Worm (Caenorhabditis elegans): Measurements from ENCODE around the gene apm-3.

Gene apm-3

DNA sequence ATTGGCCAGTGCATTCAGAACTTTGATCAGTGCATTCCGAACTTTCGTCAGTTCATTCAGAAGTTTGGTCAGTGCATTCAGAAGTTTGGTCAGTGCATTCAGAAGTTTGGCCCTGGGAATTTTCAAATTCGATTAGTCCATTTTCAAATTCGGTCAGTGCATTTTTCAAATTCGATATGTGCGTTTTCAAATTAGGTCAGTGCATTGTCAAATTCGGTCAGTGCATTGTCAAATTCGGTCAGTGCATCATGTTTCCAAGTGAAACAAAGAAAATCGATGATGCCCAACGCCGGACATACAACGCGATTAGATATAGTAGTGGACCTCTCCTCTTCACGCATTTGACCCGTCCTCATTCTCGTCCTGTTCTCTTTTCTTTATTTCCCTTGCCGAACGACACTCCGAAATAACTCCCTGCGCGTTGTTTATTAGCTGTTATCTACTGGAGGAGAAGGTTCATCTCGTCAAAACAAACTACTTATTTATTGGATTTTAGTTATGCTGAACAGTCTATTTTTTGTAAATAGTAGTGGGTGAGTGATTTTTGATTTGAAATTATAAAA is at the start of gene apm-3:
Gene apm-3 (plus strand): TSS at position 477 of the 563 bp plus-strand sequence.
- TF ChIP-seq mep-1 (tag; optimal IDR thresholded peaks at IDR 0.05) = peak; percentile 51
- TF ChIP-seq blmp-1 (tag; optimal IDR thresholded peaks at IDR 0.05) = no peak
- TF ChIP-seq elt-3 (tag; optimal IDR thresholded peaks at IDR 0.05) = no peak
- peak; percentile 5 for TF ChIP-seq nhr-2 (tag; optimal IDR thresholded peaks at IDR 0.05)
- TF ChIP-seq sptf-1 (tag; optimal IDR thresholded peaks at IDR 0.05) = no peak
- TF ChIP-seq nhr-237 (tag; optimal IDR thresholded peaks at IDR 0.05) = no peak
- TF ChIP-seq unc-120 (tag; optimal IDR thresholded peaks at IDR 0.05; ENCODE audit: poor library complexity, severe bottlenecking) = no peak
- TF ChIP-seq ceh-39 (tag; optimal IDR thresholded peaks at IDR 0.05) = no peak
- TF ChIP-seq pha-4 (tag; optimal IDR thresholded peaks at IDR 0.05) = no peak
- no peak for TF ChIP-seq hlh-1 (tag; optimal IDR thresholded peaks at IDR 0.05)
- no peak for TF ChIP-seq zip-8 (tag; optimal IDR thresholded peaks at IDR 0.05)
- no peak for TF ChIP-seq unc-39 (tag; optimal IDR thresholded peaks at IDR 0.05)
- no peak for TF ChIP-seq cnd-1 (tag; optimal IDR thresholded peaks at IDR 0.05)
- peak; percentile 3 for TF ChIP-seq unc-62 (GFP tag; optimal IDR thresholded peaks at IDR 0.05)
- no peak for TF ChIP-seq lin-32 (GFP tag; optimal IDR thresholded peaks at IDR 0.05)
- no peak for TF ChIP-seq nhr-12 (tag; optimal IDR thresholded peaks at IDR 0.05)
- TF ChIP-seq bed-3 (GFP tag; optimal IDR thresholded peaks at IDR 0.05) = no peak
- no peak for TF ChIP-seq snpc-4 (tag; optimal IDR thresholded peaks at IDR 0.05)
- no peak for TF ChIP-seq ceh-43 (GFP tag; optimal IDR thresholded peaks at IDR 0.05)
- no peak for TF ChIP-seq nhr-28 (tag; optimal IDR thresholded peaks at IDR 0.05)
- TF ChIP-seq lin-13 (tag; optimal IDR thresholded peaks at IDR 0.05) = peak; percentile 12
- no peak for TF ChIP-seq sem-2 (GFP tag; optimal IDR thresholded peaks at IDR 0.05)
- TF ChIP-seq ceh-83 (GFP tag; optimal IDR thresholded peaks at IDR 0.05) = no peak
- no peak for TF ChIP-seq elt-1 (tag; optimal IDR thresholded peaks at IDR 0.05; ENCODE audit: borderline replicate concordance, insufficient read depth)
- no peak for TF ChIP-seq tbx-8 (GFP tag; optimal IDR thresholded peaks at IDR 0.05)
- TF ChIP-seq lsy-2 (tag; optimal IDR thresholded peaks at IDR 0.05) = peak; percentile 6
- peak; percentile 82 for TF ChIP-seq ces-1 (GFP tag; optimal IDR thresholded peaks at IDR 0.05)
- no peak for TF ChIP-seq flh-1 (GFP tag; optimal IDR thresholded peaks at IDR 0.05)
- TF ChIP-seq drap-1 (GFP tag; optimal IDR thresholded peaks at IDR 0.05) = no peak
- TF ChIP-seq mab-5 (tag; optimal IDR thresholded peaks at IDR 0.05) = no peak

DNA sequence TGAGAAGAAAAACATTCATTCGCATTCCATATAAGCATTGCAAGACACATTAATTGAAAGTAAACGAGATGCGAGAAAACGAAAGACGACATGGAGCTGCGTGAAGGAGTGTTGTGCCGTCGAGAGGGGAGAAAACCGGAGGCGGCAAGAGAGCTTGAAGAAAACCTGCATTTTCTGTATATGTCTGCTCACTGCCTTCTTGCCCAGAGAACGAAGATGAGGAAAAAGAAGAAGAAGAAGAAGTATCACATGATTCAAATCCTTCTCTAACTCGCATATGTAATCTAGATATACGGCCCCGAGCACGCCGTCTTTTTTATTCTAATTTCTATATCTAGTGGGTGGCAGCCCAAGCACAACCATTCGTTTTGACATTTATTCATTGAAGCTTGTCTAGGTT is 44.4 kb upstream of the apm-3 start:
- TF ChIP-seq snpc-4 (tag; optimal IDR thresholded peaks at IDR 0.05) = no peak
- TF ChIP-seq hlh-1 (tag; optimal IDR thresholded peaks at IDR 0.05) = no peak
- no peak for TF ChIP-seq nhr-2 (tag; optimal IDR thresholded peaks at IDR 0.05)
- TF ChIP-seq tbx-8 (GFP tag; optimal IDR thresholded peaks at IDR 0.05) = no peak
- no peak for TF ChIP-seq nhr-12 (tag; optimal IDR thresholded peaks at IDR 0.05)
- no peak for TF ChIP-seq lsy-2 (tag; optimal IDR thresholded peaks at IDR 0.05)
- TF ChIP-seq zip-8 (tag; optimal IDR thresholded peaks at IDR 0.05) = no peak
- TF ChIP-seq cnd-1 (tag; optimal IDR thresholded peaks at IDR 0.05) = no peak
- TF ChIP-seq pha-4 (tag; optimal IDR thresholded peaks at IDR 0.05) = no peak
- TF ChIP-seq elt-3 (tag; optimal IDR thresholded peaks at IDR 0.05) = no peak
- TF ChIP-seq nhr-76 (tag; optimal IDR thresholded peaks at IDR 0.05) = no peak
- no peak for TF ChIP-seq unc-62 (GFP tag; optimal IDR thresholded peaks at IDR 0.05)
- no peak for TF ChIP-seq ztf-11 (tag; optimal IDR thresholded peaks at IDR 0.05)
- no peak for TF ChIP-seq elt-1 (tag; optimal IDR thresholded peaks at IDR 0.05; ENCODE audit: borderline replicate concordance, insufficient read depth)
- no peak for TF ChIP-seq unc-39 (tag; optimal IDR thresholded peaks at IDR 0.05)
- TF ChIP-seq lin-32 (GFP tag; optimal IDR thresholded peaks at IDR 0.05) = no peak
- no peak for TF ChIP-seq ceh-39 (tag; optimal IDR thresholded peaks at IDR 0.05)

ce11 chrX:912564-912963 is 42.2 kb upstream of the apm-3 start:
- TF ChIP-seq ztf-11 (tag; optimal IDR thresholded peaks at IDR 0.05) (no peak), flh-1 (GFP tag; optimal IDR thresholded peaks at IDR 0.05) (no peak), ceh-39 (tag; optimal IDR thresholded peaks at IDR 0.05) (no peak)

DNA sequence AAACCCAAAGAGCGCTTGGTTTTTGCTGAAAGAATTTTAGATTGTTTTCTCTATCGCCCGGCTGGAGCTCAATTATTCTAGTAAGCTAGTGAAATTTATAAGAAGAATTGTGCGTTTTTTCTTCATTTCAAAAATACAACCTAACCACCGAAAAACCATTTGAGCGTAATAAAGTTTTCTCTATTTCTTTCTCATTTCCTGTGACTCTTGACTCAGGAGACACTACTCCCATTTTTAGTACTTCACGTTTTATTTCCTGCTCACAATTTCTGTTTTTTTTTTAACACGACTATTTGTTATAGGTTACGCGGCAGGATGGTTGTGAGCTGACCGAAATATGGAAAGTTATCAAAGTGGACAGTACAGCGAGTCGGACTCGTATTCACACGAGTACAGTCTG is 41.8 kb upstream of the apm-3 start, which contains the start of gene F35H12.6:
Gene F35H12.6 (plus strand): TSS at position 301 of the 400 bp plus-strand sequence.
- no peak for TF ChIP-seq pha-4 (tag; optimal IDR thresholded peaks at IDR 0.05)
- TF ChIP-seq mep-1 (tag; optimal IDR thresholded peaks at IDR 0.05) = no peak
- TF ChIP-seq unc-120 (tag; optimal IDR thresholded peaks at IDR 0.05; ENCODE audit: poor library complexity, severe bottlenecking) = no peak

DNA sequence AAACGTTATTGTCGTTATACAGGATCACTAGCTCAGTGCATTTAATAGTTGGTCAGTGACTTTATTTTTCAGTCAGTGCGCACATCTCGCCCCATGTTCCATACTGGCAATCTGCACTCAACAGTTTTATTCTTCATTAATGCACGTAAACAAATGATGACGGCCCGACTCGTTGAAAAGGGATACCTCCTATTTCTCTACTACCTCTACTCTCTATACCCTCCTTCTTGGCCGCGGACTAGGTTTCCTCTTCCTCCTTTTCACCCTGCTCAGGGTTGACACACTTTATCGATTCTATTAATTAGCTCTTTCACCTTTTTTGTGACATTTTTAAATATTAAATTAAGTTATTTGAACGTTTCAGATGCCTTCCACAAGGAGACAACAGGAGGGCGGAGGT is 39.3 kb upstream of the apm-3 start, which contains the start of gene sel-12:
Gene sel-12 (plus strand): TSS at position 358 of the 400 bp plus-strand sequence.
- no peak for TF ChIP-seq sptf-1 (tag; optimal IDR thresholded peaks at IDR 0.05)
- TF ChIP-seq ces-1 (GFP tag; optimal IDR thresholded peaks at IDR 0.05) = peak; percentile 62
- peak; percentile 72 for TF ChIP-seq ceh-39 (tag; optimal IDR thresholded peaks at IDR 0.05)
- no peak for TF ChIP-seq nhr-76 (tag; optimal IDR thresholded peaks at IDR 0.05)
- TF ChIP-seq ham-2 (GFP tag; optimal IDR thresholded peaks at IDR 0.05) = no peak
- TF ChIP-seq unc-120 (tag; optimal IDR thresholded peaks at IDR 0.05; ENCODE audit: poor library complexity, severe bottlenecking) = peak; percentile 41
- TF ChIP-seq lin-32 (GFP tag; optimal IDR thresholded peaks at IDR 0.05) = peak; percentile 9

Data from whole organism, mixed stage, embryonic.